Worm (Caenorhabditis elegans) whole organism, L2 larva: ENCODE measurements around the gene cyb-3.

Experiments used
- C34F6.9 ChIP-seq: fragments of 150-350 bp; optimal IDR thresholded peaks from 2 replicates; lab custom pipeline; 2014; ENCODE audit warnings: missing biosample characterization, missing genetic modification characterization
- ama-1 ChIP-seq: fragments of 150-350 bp; optimal IDR thresholded peaks from 2 replicates; lab custom pipeline; 2018; ENCODE audit warnings: inconsistent platforms
- dmd-4 ChIP-seq: sonication (generic microtip); optimal IDR thresholded peaks from 2 replicates; lab custom pipeline; 2017; ENCODE audit warnings: missing biosample characterization, missing genetic modification characterization
- egl-27 ChIP-seq: sonication (generic microtip); optimal IDR thresholded peaks from 3 replicates; lab custom pipeline; 2017; ENCODE audit warnings: missing biosample characterization, missing genetic modification reagents, missing genetic modification characterization
- elt-1 ChIP-seq: fragments of 150-350 bp; optimal IDR thresholded peaks from 2 replicates; lab custom pipeline; 2014; ENCODE audit warnings: missing biosample characterization, missing genetic modification characterization
- elt-3 ChIP-seq: sonication (generic microtip); optimal IDR thresholded peaks from 2 replicates; lab custom pipeline; 2017; ENCODE audit warnings: missing biosample characterization, missing genetic modification characterization
- fos-1 ChIP-seq: fragments of 150-350 bp; optimal IDR thresholded peaks from 2 replicates; lab custom pipeline; 2014; ENCODE audit warnings: missing biosample characterization, missing genetic modification characterization
- gmeb-1 ChIP-seq: fragments of 150-350 bp; optimal IDR thresholded peaks from 2 replicates; lab custom pipeline; 2014; ENCODE audit warnings: missing biosample characterization, missing genetic modification characterization
- lin-13 ChIP-seq: fragments of 150-350 bp; optimal IDR thresholded peaks from 2 replicates; lab custom pipeline; 2014; ENCODE audit warnings: missing biosample characterization, missing genetic modification reagents, missing genetic modification characterization
- lsy-2 ChIP-seq, 2 experiments: fragments of 150-350 bp in 1 of 2; sonication (generic microtip) in 1 of 2; optimal IDR thresholded peaks; 2 replicates each; lab custom pipeline; 2014 to 2017; ENCODE audit warnings: missing biosample characterization in 2 of 2, missing genetic modification characterization in 2 of 2
- mab-5 ChIP-seq: fragments of 150-350 bp; optimal IDR thresholded peaks from 2 replicates; lab custom pipeline; 2014; ENCODE audit warnings: missing biosample characterization, missing genetic modification characterization
- mbf-1 ChIP-seq: sonication (generic microtip); optimal IDR thresholded peaks from 2 replicates; lab custom pipeline; 2017; ENCODE audit warnings: missing biosample characterization, missing genetic modification characterization
- mdl-1 ChIP-seq, 2 experiments: fragments of 150-350 bp in 1 of 2; sonication (generic microtip) in 1 of 2; optimal IDR thresholded peaks; 2 replicates each; lab custom pipeline; 2017; ENCODE audit warnings: missing biosample characterization in 2 of 2, missing genetic modification characterization in 2 of 2
- nhr-10 ChIP-seq: sonication (generic microtip); optimal IDR thresholded peaks from 2 replicates; lab custom pipeline; 2017; ENCODE audit warnings: missing biosample characterization, missing genetic modification characterization
- nhr-129 ChIP-seq: fragments of 150-350 bp; optimal IDR thresholded peaks from 2 replicates; lab custom pipeline; 2014; ENCODE audit warnings: missing biosample characterization, missing genetic modification characterization
- nhr-21 ChIP-seq: fragments of 150-350 bp; optimal IDR thresholded peaks from 2 replicates; lab custom pipeline; 2014; ENCODE audit warnings: missing biosample characterization, missing genetic modification characterization
- nhr-237 ChIP-seq: fragments of 150-350 bp; optimal IDR thresholded peaks from 2 replicates; lab custom pipeline; 2014; ENCODE audit warnings: missing biosample characterization, missing genetic modification characterization
- nhr-25 ChIP-seq: fragments of 150-350 bp; sonication (generic microtip); optimal IDR thresholded peaks from 3 replicates; lab custom pipeline; 2014; ENCODE audit warnings: missing biosample characterization, missing genetic modification characterization
- nhr-6 ChIP-seq: fragments of 150-350 bp; optimal IDR thresholded peaks from 2 replicates; lab custom pipeline; 2014; ENCODE audit warnings: missing biosample characterization, missing genetic modification characterization
- sem-4 ChIP-seq: fragments of 150-350 bp; optimal IDR thresholded peaks from 2 replicates; lab custom pipeline; 2014; ENCODE audit warnings: missing biosample characterization, missing genetic modification reagents, missing genetic modification characterization
- sma-9 ChIP-seq, 2 experiments: fragments of 150-350 bp in 1 of 2; sonication (generic microtip) in 1 of 2; optimal IDR thresholded peaks; 2 replicates each; lab custom pipeline; 2014 to 2016; ENCODE audit warnings: missing genetic modification characterization in 2 of 2, mild to moderate bottlenecking in 1 of 2, missing biosample characterization in 1 of 2, missing compliant biosample characterization in 1 of 2, missing genetic modification reagents in 1 of 2, moderate library complexity in 1 of 2
- snpc-4 ChIP-seq: fragments of 150-350 bp; optimal IDR thresholded peaks from 2 replicates; lab custom pipeline; 2014; ENCODE audit warnings: missing biosample characterization, missing genetic modification characterization
- unc-39 ChIP-seq: fragments of 150-350 bp; optimal IDR thresholded peaks from 2 replicates; lab custom pipeline; 2014; ENCODE audit warnings: missing biosample characterization, missing genetic modification characterization
- unc-55 ChIP-seq: fragments of 150-350 bp; sonication (generic microtip); optimal IDR thresholded peaks from 3 replicates; lab custom pipeline; 2014; ENCODE audit warnings: missing biosample characterization, missing genetic modification reagents, missing genetic modification characterization

The cyb-3 gene

ce11 chrV:15425368-15426091, 30.0 kb downstream of the cyb-3 start, which contains the start of gene Y36E3A.2:
Y36E3A.2 (plus strand) TSS chrV:15426041.
- TF ChIP-seq nhr-25 (tag; lab: Kevin White, UChicago) (no peak), nhr-10 (tag; lab: Kevin White, UChicago) (no peak), mab-5 (tag; lab: Kevin White, UChicago) (no peak), nhr-21 (tag; lab: Kevin White, UChicago) (no peak), mdl-1 (tag; optimal IDR thresholded peaks at IDR 0.05; lab: Kevin White, UChicago) (no peak), fos-1 (tag; lab: Kevin White, UChicago) (peak; percentile 48)

- TF ChIP-seq snpc-4 (tag; lab: Kevin White, UChicago) (no peak), fos-1 (tag; lab: Kevin White, UChicago) (no peak), mbf-1 (tag; lab: Kevin White, UChicago) (no peak), mdl-1 (tag; optimal IDR thresholded peaks at IDR 0.05; lab: Kevin White, UChicago) (no peak)
Measured at ce11 chrV:15426944-15427343, 31.4 kb downstream of the cyb-3 start, which contains the start of gene fbxa-209. fbxa-209 (minus strand) TSS chrV:15427044.

- TF ChIP-seq unc-55 (GFP tag; lab: Kevin White, UChicago) (no peak), unc-39 (tag; lab: Kevin White, UChicago) (peak; percentile 70)
Measured at ce11 chrV:15431322-15432052, 36.0 kb downstream of the cyb-3 start.

- TF ChIP-seq nhr-10 (tag; lab: Kevin White, UChicago) (no peak), dmd-4 (tag; lab: Kevin White, UChicago) (no peak), ama-1 (lab: Kevin White, UChicago) (no peak), unc-55 (GFP tag; lab: Kevin White, UChicago) (no peak), nhr-237 (tag; lab: Kevin White, UChicago) (no peak), nhr-129 (tag; lab: Kevin White, UChicago) (no peak), fos-1 (tag; lab: Kevin White, UChicago) (peak; percentile 74), elt-3 (tag; lab: Kevin White, UChicago) (no peak), C34F6.9 (no peak), nhr-21 (tag; lab: Kevin White, UChicago) (no peak), unc-39 (tag; lab: Kevin White, UChicago) (no peak), gmeb-1 (tag; lab: Kevin White, UChicago) (peak; percentile 43), lin-13 (GFP tag; lab: Kevin White, UChicago) (no peak), sem-4 (tag; lab: Kevin White, UChicago) (no peak)
Measured at ce11 chrV:15432457-15432856, 37.0 kb downstream of the cyb-3 start, which contains the start of gene T26H5.8. T26H5.8 (minus strand) TSS chrV:15432726.

ce11 chrV:15434647-15435046, 39.2 kb downstream of the cyb-3 start:
- TF ChIP-seq fos-1 (tag; lab: Kevin White, UChicago) (peak; percentile 68), nhr-6 (no peak)

ce11 chrV:15436133-15436532, 40.6 kb downstream of the cyb-3 start:
- TF ChIP-seq sma-9 (GFP tag; optimal IDR thresholded peaks at IDR 0.05; lab: Kevin White, UChicago) (peak; percentile 57), sma-9 (tag; optimal IDR thresholded peaks at IDR 0.05; lab: Kevin White, UChicago) (no peak), fos-1 (tag; lab: Kevin White, UChicago) (peak; percentile 98), C34F6.9 (no peak), snpc-4 (tag; lab: Kevin White, UChicago) (no peak)

ce11 chrV:15442384-15442783, 46.9 kb downstream of the cyb-3 start:
- TF ChIP-seq elt-1 (no peak), nhr-237 (tag; lab: Kevin White, UChicago) (no peak)

- TF ChIP-seq egl-27 (no peak), lsy-2 (tag; optimal IDR thresholded peaks at IDR 0.05; lab: Kevin White, UChicago) (no peak)
Measured at ce11 chrV:15443708-15444107, 48.2 kb downstream of the cyb-3 start, which contains the start of gene T26H5.10. T26H5.10 (minus strand) TSS chrV:15443808.
